Worm (Caenorhabditis elegans): ENCODE measurements around the gene C34E10.12.

C34E10.12 gene

ce11 chrIII:5245067-5245466 is 17.4 kb upstream of the C34E10.12 start:
- TF ChIP-seq C34F6.9 (tag; optimal IDR thresholded peaks at IDR 0.05) = no peak
- no peak for TF ChIP-seq skn-1 (tag; optimal IDR thresholded peaks at IDR 0.05)
- no peak for TF ChIP-seq nhr-21 (tag; optimal IDR thresholded peaks at IDR 0.05)
- TF ChIP-seq sem-4 (tag; optimal IDR thresholded peaks at IDR 0.05) = no peak
- TF ChIP-seq nhr-77 (tag; optimal IDR thresholded peaks at IDR 0.05) = no peak
- TF ChIP-seq ztf-1 (GFP tag; conservative IDR thresholded peaks at IDR 0.05) = no peak
- no peak for TF ChIP-seq unc-55 (GFP tag; optimal IDR thresholded peaks at IDR 0.05)
- no peak for TF ChIP-seq unc-62 (GFP tag; optimal IDR thresholded peaks at IDR 0.05)
- no peak for TF ChIP-seq alr-1 (tag; optimal IDR thresholded peaks at IDR 0.05)
- TF ChIP-seq zag-1 (tag; optimal IDR thresholded peaks at IDR 0.05) = no peak
- no peak for TF ChIP-seq elt-3 (tag; optimal IDR thresholded peaks at IDR 0.05)
- TF ChIP-seq unc-39 (tag; optimal IDR thresholded peaks at IDR 0.05) = no peak
- no peak for TF ChIP-seq ztf-11 (tag; optimal IDR thresholded peaks at IDR 0.05)
- no peak for TF ChIP-seq nhr-23 (tag; optimal IDR thresholded peaks at IDR 0.05)
- no peak for TF ChIP-seq lin-13 (GFP tag; optimal IDR thresholded peaks at IDR 0.05)
- TF ChIP-seq aly-2 (tag; optimal IDR thresholded peaks at IDR 0.05) = no peak
- TF ChIP-seq peb-1 (tag; optimal IDR thresholded peaks at IDR 0.05) = no peak
- no peak for TF ChIP-seq dmd-4 (tag; optimal IDR thresholded peaks at IDR 0.05)
- no peak for TF ChIP-seq nhr-25 (tag; optimal IDR thresholded peaks at IDR 0.05)

ce11 chrIII:5244539-5244938 is 16.9 kb upstream of the C34E10.12 start, which contains the start of gene cnd-1:
Gene cnd-1 (minus strand): TSS chrIII:5244639.
- TF ChIP-seq sma-3 (GFP tag; optimal IDR thresholded peaks at IDR 0.05) = no peak
- TF ChIP-seq mdl-1 (tag; optimal IDR thresholded peaks at IDR 0.05) = no peak
- TF ChIP-seq ceh-16 (tag; optimal IDR thresholded peaks at IDR 0.05) = no peak
- no peak for TF ChIP-seq crh-2 (tag; optimal IDR thresholded peaks at IDR 0.05)
- TF ChIP-seq elt-1 (tag; optimal IDR thresholded peaks at IDR 0.05) = no peak
- TF ChIP-seq alr-1 (tag; optimal IDR thresholded peaks at IDR 0.05) = no peak
- TF ChIP-seq ztf-11 (tag; optimal IDR thresholded peaks at IDR 0.05) = no peak
- no peak for TF ChIP-seq nhr-21 (tag; optimal IDR thresholded peaks at IDR 0.05)
- no peak for TF ChIP-seq aly-2 (tag; optimal IDR thresholded peaks at IDR 0.05)
- TF ChIP-seq unc-39 (tag; optimal IDR thresholded peaks at IDR 0.05) = no peak
- no peak for TF ChIP-seq nhr-10 (tag; optimal IDR thresholded peaks at IDR 0.05)
- TF ChIP-seq nhr-23 (tag; optimal IDR thresholded peaks at IDR 0.05) = no peak
- TF ChIP-seq mab-5 (tag; optimal IDR thresholded peaks at IDR 0.05) = no peak
- TF ChIP-seq ZK546.5 (tag; optimal IDR thresholded peaks at IDR 0.05) = no peak
- no peak for TF ChIP-seq dmd-4 (tag; optimal IDR thresholded peaks at IDR 0.05)
- TF ChIP-seq skn-1 (tag; optimal IDR thresholded peaks at IDR 0.05) = no peak
- TF ChIP-seq nhr-237 (tag; optimal IDR thresholded peaks at IDR 0.05) = no peak
- no peak for TF ChIP-seq nhr-11 (tag; optimal IDR thresholded peaks at IDR 0.05)
- no peak for TF ChIP-seq peb-1 (tag; optimal IDR thresholded peaks at IDR 0.05)

ce11 chrIII:5241854-5242253 is 14.2 kb upstream of the C34E10.12 start:
- TF ChIP-seq ceh-16 (tag; optimal IDR thresholded peaks at IDR 0.05) (no peak), C34F6.9 (tag; optimal IDR thresholded peaks at IDR 0.05) (no peak), unc-39 (tag; optimal IDR thresholded peaks at IDR 0.05) (no peak), nhr-237 (tag; optimal IDR thresholded peaks at IDR 0.05) (no peak), lin-39 (tag; optimal IDR thresholded peaks at IDR 0.05) (no peak), ztf-4 (tag; optimal IDR thresholded peaks at IDR 0.05) (no peak), nhr-25 (tag; optimal IDR thresholded peaks at IDR 0.05) (no peak), crh-2 (tag; optimal IDR thresholded peaks at IDR 0.05) (no peak), nhr-77 (tag; optimal IDR thresholded peaks at IDR 0.05) (no peak), nhr-10 (tag; optimal IDR thresholded peaks at IDR 0.05) (no peak), R02D3.7 (tag; optimal IDR thresholded peaks at IDR 0.05) (no peak), mdl-1 (tag; optimal IDR thresholded peaks at IDR 0.05) (no peak), F13H6.1 (tag; optimal IDR thresholded peaks at IDR 0.05) (no peak)

- peak; percentile 13 for TF ChIP-seq fos-1 (tag; optimal IDR thresholded peaks at IDR 0.05)
- TF ChIP-seq skn-1 (tag; optimal IDR thresholded peaks at IDR 0.05) = no peak
Measured at ce11 chrIII:5236104-5236503, 8.4 kb upstream of the C34E10.12 start, which contains the start of gene prx-10. Gene prx-10 (plus strand): TSS chrIII:5236404.

- TF ChIP-seq mdl-1 (tag; optimal IDR thresholded peaks at IDR 0.05) = no peak
- TF ChIP-seq Y55F3AM.14 (GFP tag; optimal IDR thresholded peaks at IDR 0.05) = no peak
- no peak for TF ChIP-seq alr-1 (tag; optimal IDR thresholded peaks at IDR 0.05)
- TF ChIP-seq sma-9 (GFP tag; optimal IDR thresholded peaks at IDR 0.05) = no peak
- no peak for TF ChIP-seq sma-9 (tag; optimal IDR thresholded peaks at IDR 0.05)
- TF ChIP-seq ztf-1 (GFP tag; conservative IDR thresholded peaks at IDR 0.05) = no peak
Measured at ce11 chrIII:5234312-5234711, 6.6 kb upstream of the C34E10.12 start, which contains the start of gene mrps-26. Gene mrps-26 (plus strand): TSS chrIII:5234612.
